Worm (Caenorhabditis elegans) whole organism, young adult: Measurements from ENCODE around the gene W01D2.6.

ENCODE experiments used
- egl-44 ChIP-seq: fragments of 200-800 bp; sonication (Bioruptor generic); IDR thresholded peaks from 2 replicates; pipeline ENCODE4 v1.3.6; 2022; ENCODE audit warnings: missing genetic modification reagents, missing genetic modification characterization, missing compliant biosample characterization
- him-1 ChIP-seq: sonication (generic microtip); optimal IDR thresholded peaks from 2 replicates; lab custom pipeline; 2016; ENCODE audit warnings: missing genotype, missing genetic modification reagents, missing genetic modification characterization, missing compliant biosample characterization
- nhr-80 ChIP-seq: sonication (generic microtip); optimal IDR thresholded peaks from 2 replicates; lab custom pipeline; 2016; ENCODE audit warnings: missing genetic modification characterization, missing compliant biosample characterization
- ztf-22 ChIP-seq: fragments of 200-800 bp; sonication (Bioruptor generic); optimal IDR thresholded peaks from 2 replicates; lab custom pipeline; 2018; ENCODE audit warnings: mild to moderate bottlenecking, missing genetic modification characterization, moderate library complexity, missing compliant biosample characterization

- no peak for TF ChIP-seq him-1
- TF ChIP-seq egl-44 (GFP tag; lab: Robert Waterston, UW) = no peak
- no peak for TF ChIP-seq ztf-22 (GFP tag; lab: Kevin White, UChicago)
- no peak for TF ChIP-seq nhr-80 (tag; lab: Kevin White, UChicago)
Observed at ce11 chrII:14810609-14811008, 1.8 kb downstream of the W01D2.6 start.
